Worm (Caenorhabditis elegans): ENCODE measurements around the gene skp-1.

skp-1 gene

ce11 chrV:11631128-11631527 lies 14.2 kb upstream of the skp-1 start:
- TF ChIP-seq peb-1 (tag; optimal IDR thresholded peaks at IDR 0.05) (no peak), ztf-11 (tag; optimal IDR thresholded peaks at IDR 0.05) (no peak), unc-55 (GFP tag; optimal IDR thresholded peaks at IDR 0.05) (no peak), sma-9 (GFP tag; optimal IDR thresholded peaks at IDR 0.05) (no peak), sma-9 (tag; optimal IDR thresholded peaks at IDR 0.05) (no peak), nhr-11 (tag; optimal IDR thresholded peaks at IDR 0.05) (no peak), dmd-4 (tag; optimal IDR thresholded peaks at IDR 0.05) (no peak), unc-39 (tag; optimal IDR thresholded peaks at IDR 0.05) (no peak), nhr-237 (tag; optimal IDR thresholded peaks at IDR 0.05) (no peak), ZK546.5 (tag; optimal IDR thresholded peaks at IDR 0.05) (no peak), mdl-1 (tag; optimal IDR thresholded peaks at IDR 0.05) (no peak), Y55F3AM.14 (GFP tag; optimal IDR thresholded peaks at IDR 0.05) (no peak), C34F6.9 (tag; optimal IDR thresholded peaks at IDR 0.05) (no peak), mab-5 (tag; optimal IDR thresholded peaks at IDR 0.05) (no peak), blmp-1 (tag; optimal IDR thresholded peaks at IDR 0.05; ENCODE audit: insufficient read depth) (no peak), crh-2 (tag; optimal IDR thresholded peaks at IDR 0.05) (no peak)

ce11 chrV:11635587-11635986 lies 9.7 kb upstream of the skp-1 start:
- TF ChIP-seq ztf-11 (tag; optimal IDR thresholded peaks at IDR 0.05), result no peak
- TF ChIP-seq C34F6.9 (tag; optimal IDR thresholded peaks at IDR 0.05), result no peak
- no peak for TF ChIP-seq ztf-4 (tag; optimal IDR thresholded peaks at IDR 0.05)
- no peak for TF ChIP-seq lin-13 (GFP tag; optimal IDR thresholded peaks at IDR 0.05)
- no peak for TF ChIP-seq lin-11 (tag; optimal IDR thresholded peaks at IDR 0.05)
- no peak for TF ChIP-seq nhr-25 (tag; optimal IDR thresholded peaks at IDR 0.05)
- no peak for TF ChIP-seq R02D3.7 (tag; optimal IDR thresholded peaks at IDR 0.05)
- TF ChIP-seq ceh-82 (tag; optimal IDR thresholded peaks at IDR 0.05), result no peak
- TF ChIP-seq zag-1 (tag; optimal IDR thresholded peaks at IDR 0.05), result no peak
- TF ChIP-seq nhr-23 (tag; optimal IDR thresholded peaks at IDR 0.05), result no peak

ce11 chrV:11637191-11637590 lies 8.1 kb upstream of the skp-1 start, which contains the start of gene sipa-1:
sipa-1 (minus strand) TSS chrV:11637291.
- TF ChIP-seq F13H6.1 (tag; optimal IDR thresholded peaks at IDR 0.05) (no peak), Y55F3AM.14 (GFP tag; optimal IDR thresholded peaks at IDR 0.05) (no peak)

ce11 chrV:11638634-11639117 lies 6.6 kb upstream of the skp-1 start:
- peak; percentile 53 for TF ChIP-seq nhr-6 (tag; optimal IDR thresholded peaks at IDR 0.05)
- no peak for TF ChIP-seq unc-39 (tag; optimal IDR thresholded peaks at IDR 0.05)
- TF ChIP-seq nhr-129 (tag; optimal IDR thresholded peaks at IDR 0.05), result peak; percentile 80
- TF ChIP-seq sma-9 (GFP tag; optimal IDR thresholded peaks at IDR 0.05), result peak; percentile 43
- no peak for TF ChIP-seq sma-9 (tag; optimal IDR thresholded peaks at IDR 0.05)
- TF ChIP-seq lin-39 (tag; optimal IDR thresholded peaks at IDR 0.05), result no peak
- TF ChIP-seq C34F6.9 (tag; optimal IDR thresholded peaks at IDR 0.05), result peak; percentile 69
- no peak for TF ChIP-seq fos-1 (tag; optimal IDR thresholded peaks at IDR 0.05)
- peak; percentile 43 for TF ChIP-seq snpc-4 (tag; optimal IDR thresholded peaks at IDR 0.05)
- TF ChIP-seq crh-2 (tag; optimal IDR thresholded peaks at IDR 0.05), result peak; percentile 70
- TF ChIP-seq lsy-2 (tag; optimal IDR thresholded peaks at IDR 0.05), result peak; percentile 7 to 54
- no peak for TF ChIP-seq skn-1 (tag; optimal IDR thresholded peaks at IDR 0.05)
- TF ChIP-seq F13H6.1 (tag; optimal IDR thresholded peaks at IDR 0.05), result peak; percentile 90
- peak in 1 of 2 experiments; percentile 11 for TF ChIP-seq mdl-1 (tag; optimal IDR thresholded peaks at IDR 0.05)
- TF ChIP-seq sem-4 (tag; optimal IDR thresholded peaks at IDR 0.05), result peak; percentile 46
- TF ChIP-seq nhr-10 (tag; optimal IDR thresholded peaks at IDR 0.05), result no peak
- peak; percentile 58 for TF ChIP-seq blmp-1 (tag; optimal IDR thresholded peaks at IDR 0.05; ENCODE audit: insufficient read depth)
- no peak for TF ChIP-seq ztf-1 (GFP tag; conservative IDR thresholded peaks at IDR 0.05)
- no peak for TF ChIP-seq gmeb-1 (tag; optimal IDR thresholded peaks at IDR 0.05)
- no peak for TF ChIP-seq nhr-12 (tag; optimal IDR thresholded peaks at IDR 0.05)
- no peak for TF ChIP-seq elt-3 (tag; optimal IDR thresholded peaks at IDR 0.05)
- no peak for TF ChIP-seq ceh-82 (tag; optimal IDR thresholded peaks at IDR 0.05)
- TF ChIP-seq unc-55 (GFP tag; optimal IDR thresholded peaks at IDR 0.05), result peak; percentile 85
- TF ChIP-seq nhr-25 (tag; optimal IDR thresholded peaks at IDR 0.05), result no peak
- no peak for TF ChIP-seq unc-62 (GFP tag; optimal IDR thresholded peaks at IDR 0.05)
- no peak for TF ChIP-seq ama-1 (optimal IDR thresholded peaks at IDR 0.05)
- no peak for TF ChIP-seq R02D3.7 (tag; optimal IDR thresholded peaks at IDR 0.05)
- TF ChIP-seq aly-2 (tag; optimal IDR thresholded peaks at IDR 0.05), result no peak
- TF ChIP-seq zag-1 (tag; optimal IDR thresholded peaks at IDR 0.05), result peak; percentile 81
- no peak for TF ChIP-seq dmd-4 (tag; optimal IDR thresholded peaks at IDR 0.05)
- peak; percentile 69 for TF ChIP-seq Y55F3AM.14 (GFP tag; optimal IDR thresholded peaks at IDR 0.05)
- peak; percentile 42 for TF ChIP-seq egl-27 (tag; optimal IDR thresholded peaks at IDR 0.05)
- peak; percentile 42 for TF ChIP-seq nhr-11 (tag; optimal IDR thresholded peaks at IDR 0.05)
- peak; percentile 62 for TF ChIP-seq mab-5 (tag; optimal IDR thresholded peaks at IDR 0.05)
- no peak for TF ChIP-seq nhr-21 (tag; optimal IDR thresholded peaks at IDR 0.05)
- peak; percentile 83 for TF ChIP-seq ztf-4 (tag; optimal IDR thresholded peaks at IDR 0.05)

Measured in whole organism, L2 larva.